Fruit fly (Drosophila melanogaster): ENCODE data around the gene CG6985.

The CG6985 gene

DNA sequence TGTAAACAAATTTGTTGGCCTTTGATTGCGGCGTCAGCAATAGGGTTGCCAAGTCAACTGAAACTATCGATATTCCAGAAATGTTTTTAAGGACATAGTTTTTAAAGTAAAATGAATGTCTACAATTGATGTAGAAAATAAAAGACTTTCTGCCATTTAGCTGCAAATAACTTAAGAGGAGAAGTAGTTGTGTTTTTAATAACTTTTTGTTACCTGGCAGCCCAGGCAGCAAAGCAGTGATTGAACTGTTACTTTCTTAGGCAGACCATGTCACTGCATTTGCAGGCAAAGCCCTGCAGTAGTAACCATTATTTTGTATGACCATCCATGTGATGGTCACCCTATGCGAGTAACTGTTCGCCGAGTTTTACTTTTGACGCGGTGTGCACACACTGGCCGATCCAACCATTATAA lies 9.6 kb downstream of the CG6985 start, which contains the start of the genes rumi, CG7029 and Usp12-46 (continued):
- TF ChIP-seq ham (GFP tag; IDR thresholded peaks at IDR 0.05), result peak; percentile 69; the same call in 1 of the 2 replicates
- peak; percentile 75 for TF ChIP-seq al (GFP tag; IDR thresholded peaks at IDR 0.05)
- TF ChIP-seq CG17361 (GFP tag; IDR thresholded peaks at IDR 0.05), result peak; percentile 80
- TF ChIP-seq CG16863 (GFP tag; optimal IDR thresholded peaks at IDR 0.05), result peak; percentile 90
- TF ChIP-seq Hey (tag; optimal IDR thresholded peaks at IDR 0.05), result no peak
- peak; percentile 78 for TF ChIP-seq Mes4 (GFP tag; optimal IDR thresholded peaks at IDR 0.05)
- TF ChIP-seq grau (tag; optimal IDR thresholded peaks at IDR 0.05), result peak; percentile 87
- TF ChIP-seq exex (tag; optimal IDR thresholded peaks at IDR 0.05), result no peak
- TF ChIP-seq zfh1 (GFP tag; IDR thresholded peaks at IDR 0.05), result peak; percentile 92
- no peak for TF ChIP-seq yki (optimal IDR thresholded peaks at IDR 0.05)
- peak; percentile 76 for TF ChIP-seq CG6272 (GFP tag; IDR thresholded peaks at IDR 0.05)
- TF ChIP-seq CG10274 (GFP tag; optimal IDR thresholded peaks at IDR 0.05), result peak; percentile 10
- peak; percentile 93 for TF ChIP-seq zfh2 (GFP tag; optimal IDR thresholded peaks at IDR 0.05)
- TF ChIP-seq her (GFP tag; optimal IDR thresholded peaks at IDR 0.05), result peak; percentile 79
- TF ChIP-seq wek (GFP tag; optimal IDR thresholded peaks at IDR 0.05), result peak; percentile 23
- TF ChIP-seq Side (GFP tag; optimal IDR thresholded peaks at IDR 0.05), result peak; percentile 91
- peak; percentile 81 for TF ChIP-seq Ada2b (GFP tag; IDR thresholded peaks at IDR 0.05)
- TF ChIP-seq dysf (GFP tag; IDR thresholded peaks at IDR 0.05), result peak; percentile 84
- TF ChIP-seq CG32532 (GFP tag; IDR thresholded peaks at IDR 0.05), result peak; percentile 89
- TF ChIP-seq en (GFP tag; optimal IDR thresholded peaks at IDR 0.05), result peak; percentile 77
- peak; percentile 87 for TF ChIP-seq slp2 (GFP tag; optimal IDR thresholded peaks at IDR 0.05)
- peak; percentile 80 for TF ChIP-seq CG3281 (GFP tag; optimal IDR thresholded peaks at IDR 0.05)
- peak in 1 of 2 experiments; percentile 1 for TF ChIP-seq Trl (optimal IDR thresholded peaks at IDR 0.05)
- peak; percentile 92 for TF ChIP-seq Trl (GFP tag; optimal IDR thresholded peaks at IDR 0.05)
- TF ChIP-seq pnt (GFP tag; optimal IDR thresholded peaks at IDR 0.05), result peak; percentile 80
- TF ChIP-seq ac (GFP tag; optimal IDR thresholded peaks at IDR 0.05), result peak; percentile 23
- peak; percentile 77 for TF ChIP-seq E2f1 (GFP tag; IDR thresholded peaks at IDR 0.05)
- peak; percentile 43 for TF ChIP-seq trh (GFP tag; optimal IDR thresholded peaks at IDR 0.05)
- TF ChIP-seq CG3065 (GFP tag; optimal IDR thresholded peaks at IDR 0.05), result peak; percentile 74
- peak; percentile 60; the same call in 2 of the 3 replicates for TF ChIP-seq CG7357 (GFP tag; IDR thresholded peaks at IDR 0.05)
- peak; percentile 76 for TF ChIP-seq CG2116 (GFP tag; optimal IDR thresholded peaks at IDR 0.05)
- TF ChIP-seq caup (GFP tag; optimal IDR thresholded peaks at IDR 0.05; ENCODE audit: severe bottlenecking), result peak; percentile 73
- TF ChIP-seq Rfx (GFP tag; IDR thresholded peaks at IDR 0.05), result peak; percentile 89
- peak; percentile 67 for TF ChIP-seq ato (GFP tag; IDR thresholded peaks at IDR 0.05; ENCODE audit: partially characterized antibody)
- TF ChIP-seq CG15269 (tag; optimal IDR thresholded peaks at IDR 0.05), result peak; percentile 86
- peak; percentile 79 for TF ChIP-seq CG12219 (GFP tag; optimal IDR thresholded peaks at IDR 0.05)
- TF ChIP-seq fru (optimal IDR thresholded peaks at IDR 0.05), result no peak
- TF ChIP-seq CG31441 (GFP tag; IDR thresholded peaks at IDR 0.05), result peak; percentile 94
- peak; percentile 58; the same call in 1 of the 2 replicates for TF ChIP-seq CG31224 (GFP tag; IDR thresholded peaks at IDR 0.05)
- peak; percentile 44 for TF ChIP-seq Dp (GFP tag; optimal IDR thresholded peaks at IDR 0.05)
- peak; percentile 90 for TF ChIP-seq CG10366 (GFP tag; IDR thresholded peaks at IDR 0.05)
- TF ChIP-seq CG9727 (GFP tag; optimal IDR thresholded peaks at IDR 0.05), result peak; percentile 86
- no peak for TF ChIP-seq Jarid2 (GFP tag; optimal IDR thresholded peaks at IDR 0.05)
- peak; percentile 32; the same call in 1 of the 3 replicates for TF ChIP-seq jigr1 (GFP tag; IDR thresholded peaks at IDR 0.05)
- TF ChIP-seq CG33557 (GFP tag; optimal IDR thresholded peaks at IDR 0.05), result peak; percentile 84
- TF ChIP-seq Xbp1 (GFP tag; optimal IDR thresholded peaks at IDR 0.05), result peak; percentile 92
- TF ChIP-seq CG34422 (GFP tag; IDR thresholded peaks at IDR 0.05), result peak; percentile 90
- peak; percentile 63 for TF ChIP-seq toy (GFP tag; IDR thresholded peaks at IDR 0.05)
- TF ChIP-seq mam (GFP tag; optimal IDR thresholded peaks at IDR 0.05), result peak; percentile 91
- peak; percentile 80 for TF ChIP-seq twi (tag; optimal IDR thresholded peaks at IDR 0.05)
- TF ChIP-seq MESR4 (GFP tag; optimal IDR thresholded peaks at IDR 0.05), result no peak
- TF ChIP-seq CG9797 (GFP tag; optimal IDR thresholded peaks at IDR 0.05), result peak; percentile 41
- peak; percentile 87 for TF ChIP-seq CG8924 (tag; optimal IDR thresholded peaks at IDR 0.05)
